Worm (Caenorhabditis elegans) whole organism, late embryonic: ENCODE data around the gene C01G5.7.
A peak's percentile ranks its signal among the peaks of the same experiment; 100 is the strongest.

Experiments used
- C38D4.7 ChIP-seq: fragments of 200-800 bp; sonication (Bioruptor generic); optimal IDR thresholded peaks from 2 replicates; lab custom pipeline; 2018; ENCODE audit warnings: mild to moderate bottlenecking, missing genetic modification characterization, moderate library complexity, missing compliant biosample characterization
- K02D7.2 ChIP-seq: sonication (generic microtip); optimal IDR thresholded peaks from 2 replicates; lab custom pipeline; 2017; ENCODE audit warnings: mild to moderate bottlenecking, missing genetic modification characterization, missing compliant biosample characterization
- Y22D7AL.16 ChIP-seq: sonication (generic microtip); optimal IDR thresholded peaks from 2 replicates; lab custom pipeline; 2016; ENCODE audit warnings: missing genetic modification characterization, missing compliant biosample characterization
- ahr-1 ChIP-seq: sonication (generic microtip); optimal IDR thresholded peaks from 2 replicates; lab custom pipeline; 2016; ENCODE audit warnings: missing genetic modification characterization, missing compliant biosample characterization
- ama-1 ChIP-seq: fragments of 150-350 bp; optimal IDR thresholded peaks from 2 replicates; lab custom pipeline; 2014
- ceh-14 ChIP-seq: sonication (generic microtip); optimal IDR thresholded peaks from 2 replicates; lab custom pipeline; 2016; ENCODE audit warnings: missing genotype, missing genetic modification characterization, missing compliant biosample characterization
- ceh-18 ChIP-seq: sonication (generic microtip); optimal IDR thresholded peaks from 2 replicates; lab custom pipeline; 2016; ENCODE audit warnings: missing genetic modification characterization, missing compliant biosample characterization
- ceh-22 ChIP-seq: sonication (generic microtip); optimal IDR thresholded peaks from 2 replicates; lab custom pipeline; 2017; ENCODE audit warnings: missing biosample characterization, missing genetic modification characterization
- ceh-24 ChIP-seq: sonication (generic microtip); optimal IDR thresholded peaks from 2 replicates; lab custom pipeline; 2016; ENCODE audit warnings: mild to moderate bottlenecking, missing genetic modification characterization, missing compliant biosample characterization
- ceh-31 ChIP-seq: sonication (generic microtip); optimal IDR thresholded peaks from 2 replicates; lab custom pipeline; 2016; ENCODE audit warnings: missing genetic modification characterization, missing compliant biosample characterization
- ceh-45 ChIP-seq: fragments of 200-800 bp; sonication (Bioruptor generic); IDR thresholded peaks from 2 replicates; pipeline ENCODE4 v1.3.6; 2022; ENCODE audit warnings: missing genetic modification reagents, missing genetic modification characterization, missing compliant biosample characterization
- ceh-48 ChIP-seq: sonication (generic microtip); optimal IDR thresholded peaks from 2 replicates; lab custom pipeline; 2016; ENCODE audit warnings: missing genetic modification characterization, inconsistent platforms, missing compliant biosample characterization
- ceh-6 ChIP-seq: fragments of 200-800 bp; sonication (Bioruptor generic); optimal IDR thresholded peaks from 2 replicates; lab custom pipeline; 2018; ENCODE audit warnings: mild to moderate bottlenecking, missing genetic modification characterization, missing compliant biosample characterization
- ceh-9 ChIP-seq: sonication (generic microtip); optimal IDR thresholded peaks from 2 replicates; lab custom pipeline; 2016; ENCODE audit warnings: mild to moderate bottlenecking, missing genetic modification characterization, inconsistent platforms, missing compliant biosample characterization
- dve-1 ChIP-seq: sonication (generic microtip); optimal IDR thresholded peaks from 2 replicates; lab custom pipeline; 2017; ENCODE audit warnings: antibody characterized with exemption, mild to moderate bottlenecking, missing genetic modification characterization, missing compliant biosample characterization
- elt-2 ChIP-seq: sonication (generic microtip); optimal IDR thresholded peaks from 2 replicates; lab custom pipeline; 2016; ENCODE audit warnings: missing genetic modification reagents, missing genetic modification characterization, missing compliant biosample characterization
- elt-4 ChIP-seq: sonication (generic microtip); optimal IDR thresholded peaks from 2 replicates; lab custom pipeline; 2016; ENCODE audit warnings: missing genetic modification characterization, missing compliant biosample characterization
- ets-4 ChIP-seq: sonication (generic microtip); optimal IDR thresholded peaks from 2 replicates; lab custom pipeline; 2016; ENCODE audit warnings: missing genetic modification characterization, missing compliant biosample characterization
- eyg-1 ChIP-seq: sonication (generic microtip); optimal IDR thresholded peaks from 2 replicates; lab custom pipeline; 2016; ENCODE audit warnings: missing genotype, missing genetic modification characterization, missing compliant biosample characterization
- fkh-6 ChIP-seq: sonication (generic microtip); optimal IDR thresholded peaks from 2 replicates; lab custom pipeline; 2016; ENCODE audit warnings: missing genetic modification characterization, missing compliant biosample characterization
- hlh-15 ChIP-seq: sonication (generic microtip); optimal IDR thresholded peaks from 2 replicates; lab custom pipeline; 2016; ENCODE audit warnings: missing genetic modification characterization, missing compliant biosample characterization
- nhr-11 ChIP-seq: fragments of 150-350 bp; optimal IDR thresholded peaks from 2 replicates; lab custom pipeline; 2014; ENCODE audit warnings: missing biosample characterization, missing genetic modification characterization
- nhr-232 ChIP-seq: sonication (generic microtip); optimal IDR thresholded peaks from 2 replicates; lab custom pipeline; 2016; ENCODE audit warnings: missing genetic modification characterization, missing compliant biosample characterization
- npax-4 ChIP-seq: sonication (generic microtip); optimal IDR thresholded peaks from 2 replicates; lab custom pipeline; 2016; ENCODE audit warnings: missing genetic modification characterization, missing compliant biosample characterization
- pat-9 ChIP-seq: fragments of 200-800 bp; sonication (Bioruptor generic); optimal IDR thresholded peaks from 2 replicates; lab custom pipeline; 2018; ENCODE audit warnings: mild to moderate bottlenecking, missing genetic modification characterization, moderate library complexity, missing compliant biosample characterization
- pax-1 ChIP-seq: fragments of 150-350 bp; optimal IDR thresholded peaks from 2 replicates; lab custom pipeline; 2014; ENCODE audit warnings: missing biosample characterization, missing genetic modification characterization
- pha-4 ChIP-seq: fragments of 150-350 bp; optimal IDR thresholded peaks from 2 replicates; lab custom pipeline; 2018; ENCODE audit warnings: missing biosample characterization, missing genetic modification reagents, missing genetic modification characterization
- pqm-1 ChIP-seq: sonication (generic microtip); optimal IDR thresholded peaks from 2 replicates; lab custom pipeline; 2016; ENCODE audit warnings: missing genetic modification characterization, missing compliant biosample characterization
- ref-2 ChIP-seq: sonication (generic microtip); optimal IDR thresholded peaks from 2 replicates; lab custom pipeline; 2016; ENCODE audit warnings: missing genetic modification characterization, missing compliant biosample characterization
- rnt-1 ChIP-seq: sonication (generic microtip); optimal IDR thresholded peaks from 2 replicates; lab custom pipeline; 2016; ENCODE audit warnings: missing genetic modification characterization, missing compliant biosample characterization
- sox-2 ChIP-seq: fragments of 200-800 bp; sonication (Bioruptor generic); IDR thresholded peaks from 2 replicates; pipeline ENCODE4 v1.3.6; 2022; ENCODE audit warnings: missing genetic modification reagents, missing genetic modification characterization, missing compliant biosample characterization
- sox-4 ChIP-seq: sonication (generic microtip); optimal IDR thresholded peaks from 2 replicates; lab custom pipeline; 2017; ENCODE audit warnings: mild to moderate bottlenecking, missing genetic modification characterization, inconsistent platforms, missing compliant biosample characterization
- tbx-7 ChIP-seq: sonication (generic microtip); optimal IDR thresholded peaks from 2 replicates; lab custom pipeline; 2016; ENCODE audit warnings: missing genotype, missing genetic modification characterization, missing compliant biosample characterization
- unc-3 ChIP-seq, 2 experiments: fragments of 200-800 bp in 1 of 2; sonication (Bioruptor generic) in 1 of 2; sonication (generic microtip) in 1 of 2; conservative IDR thresholded peaks in 1 of 2; optimal IDR thresholded peaks in 1 of 2; 2 replicates each; pipeline versions ENCODE4 v1.3.6 to Lab custom; 2016 to 2022; ENCODE audit warnings: missing compliant biosample characterization in 2 of 2, missing genetic modification characterization in 2 of 2, missing genetic modification reagents in 1 of 2
- unc-55 ChIP-seq: sonication (generic microtip); optimal IDR thresholded peaks from 2 replicates; lab custom pipeline; 2017; ENCODE audit warnings: missing biosample characterization, missing genetic modification reagents, missing genetic modification characterization
- zip-5 ChIP-seq: sonication (generic microtip); optimal IDR thresholded peaks from 2 replicates; lab custom pipeline; 2016; ENCODE audit warnings: missing genetic modification characterization, missing compliant biosample characterization

The C01G5.7 gene

DNA sequence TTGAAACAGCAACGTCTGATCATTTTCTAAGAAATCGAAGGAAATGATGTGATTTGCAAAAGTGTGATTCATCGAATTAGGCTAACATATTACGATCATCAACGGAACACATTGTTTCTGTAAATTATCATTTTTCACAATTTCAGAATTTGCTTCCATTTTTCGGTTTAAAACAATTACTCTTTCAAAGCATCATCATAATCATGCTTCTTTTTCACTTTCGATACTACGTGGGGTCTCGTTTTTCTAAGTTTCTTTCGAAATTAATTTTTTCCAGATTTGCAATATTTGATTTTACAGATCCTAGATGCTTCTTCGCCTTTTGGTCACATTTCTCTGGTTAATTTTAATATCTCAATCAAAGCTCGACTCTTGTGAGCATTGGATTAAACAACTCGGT, 37.7 kb upstream of the C01G5.7 start, which contains the start of gene tyr-6:
tyr-6 (plus strand) TSS at position 301 of the 400 bp plus-strand sequence.
- TF ChIP-seq pha-4 (tag; lab: Kevin White, UChicago) (no peak), hlh-15 (tag; lab: Kevin White, UChicago) (no peak), npax-4 (tag; lab: Kevin White, UChicago) (no peak)

DNA sequence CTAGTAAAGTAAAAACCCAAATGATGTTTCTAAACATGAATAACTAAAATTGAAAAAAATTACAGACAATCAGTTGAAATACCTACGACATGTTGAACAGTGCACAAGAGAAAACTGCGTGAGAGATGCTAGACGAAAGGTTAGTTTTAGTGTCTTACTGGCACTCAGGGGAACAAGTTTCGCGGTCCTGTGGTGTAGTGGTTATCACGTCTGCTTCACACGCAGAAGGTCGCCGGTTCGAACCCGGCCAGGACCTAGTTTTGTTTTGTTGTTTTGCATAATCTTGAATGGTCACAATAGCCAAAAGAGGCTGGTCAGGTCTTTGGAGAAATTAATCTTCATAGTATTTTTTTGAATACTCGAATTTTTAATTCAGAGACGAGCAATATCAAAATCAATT, 37.0 kb upstream of the C01G5.7 start:
- TF ChIP-seq unc-3 (GFP tag; conservative IDR thresholded peaks at IDR 0.05; lab: Robert Waterston, UW) (no peak), unc-3 (tag; optimal IDR thresholded peaks at IDR 0.05; lab: Kevin White, UChicago) (no peak), ceh-9 (tag; lab: Kevin White, UChicago) (no peak), elt-2 (peak; percentile 41), sox-4 (peak; percentile 20), ceh-45 (GFP tag; lab: Robert Waterston, UW) (0 out of 2 replicates have a peak, but pooled peaks have one; percentile 46), C38D4.7 (GFP tag; lab: Kevin White, UChicago) (peak; percentile 30), fkh-6 (peak; percentile 25)

DNA sequence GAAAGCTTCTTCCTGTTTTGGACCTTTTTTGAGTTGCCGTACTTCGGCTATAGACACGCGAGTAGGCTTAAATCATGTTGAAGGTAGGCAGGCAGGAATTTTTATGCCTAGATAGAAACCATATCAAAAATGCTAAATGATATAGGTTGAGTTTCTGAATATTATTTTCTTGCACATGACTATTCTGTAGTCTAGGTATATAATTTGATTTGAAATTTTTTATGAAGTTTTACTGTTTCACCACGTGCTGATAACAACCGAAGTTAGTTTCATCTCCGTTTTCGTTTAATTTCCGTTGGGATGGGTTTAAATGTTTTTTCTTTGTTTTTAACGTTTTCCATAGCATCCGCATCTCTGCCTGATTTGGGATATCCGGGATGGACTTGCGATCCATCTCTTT, 30.9 kb upstream of the C01G5.7 start, which contains the start of gene Y73B6BL.37:
Y73B6BL.37 (plus strand) TSS at position 301 of the 400 bp plus-strand sequence.
- no peak for TF ChIP-seq pax-1
- no peak for TF ChIP-seq eyg-1 (tag; lab: Kevin White, UChicago)
- no peak for TF ChIP-seq ets-4 (tag; lab: Kevin White, UChicago)
- no peak for TF ChIP-seq elt-2
- TF ChIP-seq Y22D7AL.16 (tag; lab: Kevin White, UChicago) = no peak
- no peak for TF ChIP-seq C38D4.7 (GFP tag; lab: Kevin White, UChicago)
- no peak for TF ChIP-seq ceh-22 (tag; lab: Kevin White, UChicago)
- TF ChIP-seq ceh-6 (GFP tag; lab: Kevin White, UChicago) = no peak
- TF ChIP-seq nhr-232 (tag; lab: Kevin White, UChicago) = no peak
- no peak for TF ChIP-seq ceh-14 (tag; lab: Kevin White, UChicago)
- no peak for TF ChIP-seq K02D7.2 (tag; lab: Kevin White, UChicago)
- TF ChIP-seq pat-9 (tag; lab: Kevin White, UChicago) = no peak
- no peak for TF ChIP-seq ceh-9 (tag; lab: Kevin White, UChicago)
- TF ChIP-seq ahr-1 = no peak
- TF ChIP-seq nhr-11 (tag; lab: Kevin White, UChicago) = no peak
- TF ChIP-seq elt-4 = no peak
- no peak for TF ChIP-seq unc-55 (GFP tag; lab: Kevin White, UChicago)
- no peak for TF ChIP-seq tbx-7 (tag; lab: Kevin White, UChicago)
- TF ChIP-seq, all 69 proteins: peak for 0

- TF ChIP-seq ceh-6 (GFP tag; lab: Kevin White, UChicago) = no peak
Measured at ce11 chrIV:6491915-6492314, 26.0 kb upstream of the C01G5.7 start.

ce11 chrIV:6493299-6493698, 24.7 kb upstream of the C01G5.7 start, which contains the start of gene Y73B6BL.44:
Gene Y73B6BL.44 (plus strand): TSS chrIV:6493599.
- no peak for TF ChIP-seq eyg-1 (tag; lab: Kevin White, UChicago)
- no peak for TF ChIP-seq unc-3 (GFP tag; conservative IDR thresholded peaks at IDR 0.05; lab: Robert Waterston, UW)
- TF ChIP-seq unc-3 (tag; optimal IDR thresholded peaks at IDR 0.05; lab: Kevin White, UChicago) = no peak
- no peak for TF ChIP-seq ceh-48 (tag; lab: Kevin White, UChicago)
- TF ChIP-seq, all 69 proteins: peak for 0

DNA sequence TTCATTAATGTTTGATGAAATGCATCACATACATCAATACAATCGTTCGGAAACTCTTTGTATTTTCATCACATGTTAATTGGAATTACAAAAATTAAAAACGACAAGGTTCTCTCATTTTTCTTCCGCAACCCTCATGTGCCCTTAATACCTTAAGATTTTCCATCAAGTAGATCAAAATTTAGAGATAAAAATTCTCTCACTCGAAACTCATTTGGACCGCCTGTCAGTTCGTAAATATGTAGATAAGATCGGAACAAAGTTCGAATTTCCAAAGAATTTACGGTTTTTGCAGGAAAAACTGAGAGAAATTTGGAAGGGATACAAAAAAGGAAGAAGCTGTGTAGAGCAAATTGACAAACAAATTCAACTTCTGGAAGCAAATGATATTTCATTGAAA, 21.9 kb upstream of the C01G5.7 start:
- TF ChIP-seq ceh-24 (tag; lab: Kevin White, UChicago) (no peak), eyg-1 (tag; lab: Kevin White, UChicago) (no peak), sox-2 (no peak), ama-1 (no peak), ceh-31 (no peak), pqm-1 (no peak), ceh-48 (tag; lab: Kevin White, UChicago) (no peak), ref-2 (tag; lab: Kevin White, UChicago) (no peak), zip-5 (tag; lab: Kevin White, UChicago) (no peak), ceh-18 (tag; lab: Kevin White, UChicago) (no peak), ahr-1 (no peak), dve-1 (tag; lab: Kevin White, UChicago) (no peak), rnt-1 (tag; lab: Kevin White, UChicago) (no peak)
- TF ChIP-seq, all 69 proteins: peak for 0
